Fruit fly (Drosophila melanogaster) whole organism, adult: Measurements from ENCODE around the gene CG13461.

ENCODE experiments used
- CG11617 ChIP-seq: fragments of 200-800 bp; sonication (Bioruptor generic); optimal IDR thresholded peaks from 2 replicates; lab custom pipeline; 2017; ENCODE audit warnings: mild to moderate bottlenecking, missing biosample characterization, missing genetic modification reagents, missing genetic modification characterization
- CG14711 ChIP-seq: fragments of 200-800 bp; sonication (Bioruptor generic); optimal IDR thresholded peaks from 2 replicates; lab custom pipeline; 2018; ENCODE audit warnings: missing biosample characterization, mild to moderate bottlenecking, missing genetic modification characterization, moderate library complexity
- CG5204 ChIP-seq: fragments of 200-800 bp; sonication (Bioruptor generic); optimal IDR thresholded peaks from 2 replicates; lab custom pipeline; 2016; ENCODE audit warnings: missing biosample characterization, missing genetic modification characterization
- cic ChIP-seq: fragments of 200-800 bp; sonication (Bioruptor generic); optimal IDR thresholded peaks from 2 replicates; lab custom pipeline; 2017; ENCODE audit warnings: missing biosample characterization, mild to moderate bottlenecking, missing genetic modification characterization, moderate library complexity
- cnc ChIP-seq, 2 experiments: fragments of >200 bp; optimal IDR thresholded peaks; 2 replicates each; lab custom pipeline; 2017
- tj ChIP-seq: fragments of 200-800 bp; sonication (Bioruptor generic); optimal IDR thresholded peaks from 3 replicates; lab custom pipeline; 2017; ENCODE audit warnings: missing biosample characterization, mild to moderate bottlenecking, missing genetic modification characterization, moderate library complexity
- toe ChIP-seq: fragments of 200-800 bp; sonication (Bioruptor generic); optimal IDR thresholded peaks from 2 replicates; lab custom pipeline; 2016; ENCODE audit warnings: missing biosample characterization, missing genetic modification characterization

dm6 chr3L:15011638-15012335, 40.5 kb downstream of the CG13461 start:
- TF ChIP-seq cic (GFP tag; lab: Kevin White, UChicago) = no peak
- no peak for TF ChIP-seq tj (GFP tag; lab: Kevin White, UChicago)
- TF ChIP-seq CG5204 = no peak
- TF ChIP-seq cnc (optimal IDR thresholded peaks at IDR 0.05; lab: Kevin White, UChicago) = no peak
- peak; percentile 25 for TF ChIP-seq CG14711 (tag; lab: Kevin White, UChicago)
- TF ChIP-seq toe (GFP tag; lab: Kevin White, UChicago) = no peak
- no peak for TF ChIP-seq CG11617 (GFP tag; lab: Kevin White, UChicago)
